Worm (Caenorhabditis elegans) whole organism, L2 larva: ENCODE measurements around the gene daf-1.

Experiments used
- C34F6.9 ChIP-seq: fragments of 150-350 bp; optimal IDR thresholded peaks from 2 replicates; lab custom pipeline; 2014; ENCODE audit warnings: missing biosample characterization, missing genetic modification characterization
- F13H6.1 ChIP-seq: sonication (generic microtip); optimal IDR thresholded peaks from 2 replicates; lab custom pipeline; 2016; ENCODE audit warnings: missing genetic modification characterization, missing compliant biosample characterization
- R02D3.7 ChIP-seq: fragments of 150-350 bp; optimal IDR thresholded peaks from 2 replicates; lab custom pipeline; 2014; ENCODE audit warnings: missing biosample characterization, missing genetic modification characterization
- ZK546.5 ChIP-seq: sonication (generic microtip); optimal IDR thresholded peaks from 2 replicates; lab custom pipeline; 2017; ENCODE audit warnings: missing biosample characterization, missing genetic modification characterization
- alr-1 ChIP-seq: fragments of 150-350 bp; optimal IDR thresholded peaks from 2 replicates; lab custom pipeline; 2014; ENCODE audit warnings: missing biosample characterization, missing genetic modification characterization
- aly-2 ChIP-seq: fragments of 150-350 bp; optimal IDR thresholded peaks from 2 replicates; lab custom pipeline; 2014; ENCODE audit warnings: missing biosample characterization, missing genetic modification characterization
- ceh-82 ChIP-seq: fragments of 150-350 bp; optimal IDR thresholded peaks from 2 replicates; lab custom pipeline; 2014; ENCODE audit warnings: missing biosample characterization, missing genetic modification characterization
- crh-2 ChIP-seq: sonication (generic microtip); optimal IDR thresholded peaks from 2 replicates; lab custom pipeline; 2017; ENCODE audit warnings: missing biosample characterization, missing genetic modification characterization
- egl-27 ChIP-seq: sonication (generic microtip); optimal IDR thresholded peaks from 3 replicates; lab custom pipeline; 2017; ENCODE audit warnings: missing biosample characterization, missing genetic modification reagents, missing genetic modification characterization
- elt-3 ChIP-seq: sonication (generic microtip); optimal IDR thresholded peaks from 2 replicates; lab custom pipeline; 2017; ENCODE audit warnings: missing biosample characterization, missing genetic modification characterization
- fos-1 ChIP-seq: fragments of 150-350 bp; optimal IDR thresholded peaks from 2 replicates; lab custom pipeline; 2014; ENCODE audit warnings: missing biosample characterization, missing genetic modification characterization
- gmeb-1 ChIP-seq: fragments of 150-350 bp; optimal IDR thresholded peaks from 2 replicates; lab custom pipeline; 2014; ENCODE audit warnings: missing biosample characterization, missing genetic modification characterization
- lin-11 ChIP-seq: fragments of 150-350 bp; sonication (generic microtip); optimal IDR thresholded peaks from 2 replicates; lab custom pipeline; 2014; ENCODE audit warnings: missing biosample characterization, missing genetic modification characterization, inconsistent platforms, mixed read lengths
- lin-13 ChIP-seq: fragments of 150-350 bp; optimal IDR thresholded peaks from 2 replicates; lab custom pipeline; 2014; ENCODE audit warnings: missing biosample characterization, missing genetic modification reagents, missing genetic modification characterization
- lin-39 ChIP-seq: fragments of 150-350 bp; optimal IDR thresholded peaks from 2 replicates; lab custom pipeline; 2014; ENCODE audit warnings: missing biosample characterization, missing genetic modification reagents, missing genetic modification characterization
- lsy-2 ChIP-seq, 2 experiments: fragments of 150-350 bp in 1 of 2; sonication (generic microtip) in 1 of 2; optimal IDR thresholded peaks; 2 replicates each; lab custom pipeline; 2014 to 2017; ENCODE audit warnings: missing biosample characterization in 2 of 2, missing genetic modification characterization in 2 of 2
- mab-5 ChIP-seq: fragments of 150-350 bp; optimal IDR thresholded peaks from 2 replicates; lab custom pipeline; 2014; ENCODE audit warnings: missing biosample characterization, missing genetic modification characterization
- mbf-1 ChIP-seq: sonication (generic microtip); optimal IDR thresholded peaks from 2 replicates; lab custom pipeline; 2017; ENCODE audit warnings: missing biosample characterization, missing genetic modification characterization
- mdl-1 ChIP-seq, 2 experiments: fragments of 150-350 bp in 1 of 2; sonication (generic microtip) in 1 of 2; optimal IDR thresholded peaks; 2 replicates each; lab custom pipeline; 2017; ENCODE audit warnings: missing biosample characterization in 2 of 2, missing genetic modification characterization in 2 of 2
- nhr-10 ChIP-seq: sonication (generic microtip); optimal IDR thresholded peaks from 2 replicates; lab custom pipeline; 2017; ENCODE audit warnings: missing biosample characterization, missing genetic modification characterization
- nhr-11 ChIP-seq: fragments of 150-350 bp; optimal IDR thresholded peaks from 2 replicates; lab custom pipeline; 2014; ENCODE audit warnings: missing biosample characterization, missing genetic modification characterization
- nhr-21 ChIP-seq: fragments of 150-350 bp; optimal IDR thresholded peaks from 2 replicates; lab custom pipeline; 2014; ENCODE audit warnings: missing biosample characterization, missing genetic modification characterization
- nhr-237 ChIP-seq: fragments of 150-350 bp; optimal IDR thresholded peaks from 2 replicates; lab custom pipeline; 2014; ENCODE audit warnings: missing biosample characterization, missing genetic modification characterization
- nhr-25 ChIP-seq: fragments of 150-350 bp; sonication (generic microtip); optimal IDR thresholded peaks from 3 replicates; lab custom pipeline; 2014; ENCODE audit warnings: missing biosample characterization, missing genetic modification characterization
- nhr-6 ChIP-seq: fragments of 150-350 bp; optimal IDR thresholded peaks from 2 replicates; lab custom pipeline; 2014; ENCODE audit warnings: missing biosample characterization, missing genetic modification characterization
- peb-1 ChIP-seq: fragments of 150-350 bp; optimal IDR thresholded peaks from 2 replicates; lab custom pipeline; 2014; ENCODE audit warnings: missing biosample characterization, missing genetic modification characterization
- sem-4 ChIP-seq: fragments of 150-350 bp; optimal IDR thresholded peaks from 2 replicates; lab custom pipeline; 2014; ENCODE audit warnings: missing biosample characterization, missing genetic modification reagents, missing genetic modification characterization
- skn-1 ChIP-seq: sonication (generic microtip); optimal IDR thresholded peaks from 2 replicates; lab custom pipeline; 2017; ENCODE audit warnings: missing biosample characterization, missing genetic modification characterization
- sma-3 ChIP-seq: sonication (generic microtip); optimal IDR thresholded peaks from 2 replicates; lab custom pipeline; 2016; ENCODE audit warnings: missing genetic modification reagents, missing genetic modification characterization, missing compliant biosample characterization
- sma-9 ChIP-seq, 2 experiments: fragments of 150-350 bp in 1 of 2; sonication (generic microtip) in 1 of 2; optimal IDR thresholded peaks; 2 replicates each; lab custom pipeline; 2014 to 2016; ENCODE audit warnings: missing genetic modification characterization in 2 of 2, mild to moderate bottlenecking in 1 of 2, missing biosample characterization in 1 of 2, missing compliant biosample characterization in 1 of 2, missing genetic modification reagents in 1 of 2, moderate library complexity in 1 of 2
- snpc-4 ChIP-seq: fragments of 150-350 bp; optimal IDR thresholded peaks from 2 replicates; lab custom pipeline; 2014; ENCODE audit warnings: missing biosample characterization, missing genetic modification characterization
- unc-39 ChIP-seq: fragments of 150-350 bp; optimal IDR thresholded peaks from 2 replicates; lab custom pipeline; 2014; ENCODE audit warnings: missing biosample characterization, missing genetic modification characterization
- unc-55 ChIP-seq: fragments of 150-350 bp; sonication (generic microtip); optimal IDR thresholded peaks from 3 replicates; lab custom pipeline; 2014; ENCODE audit warnings: missing biosample characterization, missing genetic modification reagents, missing genetic modification characterization
- unc-62 ChIP-seq: fragments of 150-350 bp; optimal IDR thresholded peaks from 2 replicates; lab custom pipeline; 2014; ENCODE audit warnings: missing biosample characterization, missing genetic modification reagents, missing genetic modification characterization
- ztf-1 ChIP-seq: fragments of 200-800 bp; sonication (Bioruptor generic); conservative IDR thresholded peaks from 2 replicates; pipeline ENCODE4 v1.3.6; 2022; ENCODE audit warnings: missing genetic modification characterization, missing compliant biosample characterization
- ztf-11 ChIP-seq: sonication (generic microtip); optimal IDR thresholded peaks from 2 replicates; lab custom pipeline; 2017; ENCODE audit warnings: missing biosample characterization, missing genetic modification characterization
- ztf-4 ChIP-seq: fragments of 150-350 bp; optimal IDR thresholded peaks from 2 replicates; lab custom pipeline; 2014; ENCODE audit warnings: missing biosample characterization, missing genetic modification characterization

The daf-1 gene

DNA sequence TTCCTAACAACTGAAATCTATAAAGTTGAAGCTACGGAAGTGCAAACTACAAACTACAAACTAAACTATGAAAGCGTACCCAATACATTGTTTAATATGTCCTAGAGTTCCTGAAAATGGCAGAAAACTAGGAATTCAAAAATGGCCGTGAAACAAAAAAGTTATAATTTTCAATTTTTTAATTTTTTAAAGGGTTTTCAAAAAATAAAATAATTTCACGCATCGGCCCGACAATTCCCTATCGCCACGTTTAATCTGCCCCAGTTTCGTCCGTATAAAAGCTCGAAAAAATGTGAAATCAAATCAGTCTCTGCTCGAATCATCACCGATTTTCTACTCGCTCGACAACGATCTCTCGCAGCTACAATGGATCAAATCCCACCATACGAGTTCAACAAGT, 26.4 kb downstream of the daf-1 start, which contains the start of gene Y38C1AA.7:
TSS of gene Y38C1AA.7 (plus strand) at position 301 of the 400 bp plus-strand sequence.
- TF ChIP-seq sma-9 (GFP tag; optimal IDR thresholded peaks at IDR 0.05; lab: Kevin White, UChicago): no peak
- no peak for TF ChIP-seq sma-9 (tag; optimal IDR thresholded peaks at IDR 0.05; lab: Kevin White, UChicago)
- no peak for TF ChIP-seq unc-62 (GFP tag; lab: Kevin White, UChicago)
- TF ChIP-seq unc-55: no peak
- no peak for TF ChIP-seq egl-27
- TF ChIP-seq, all 48 proteins: peak for 0

DNA sequence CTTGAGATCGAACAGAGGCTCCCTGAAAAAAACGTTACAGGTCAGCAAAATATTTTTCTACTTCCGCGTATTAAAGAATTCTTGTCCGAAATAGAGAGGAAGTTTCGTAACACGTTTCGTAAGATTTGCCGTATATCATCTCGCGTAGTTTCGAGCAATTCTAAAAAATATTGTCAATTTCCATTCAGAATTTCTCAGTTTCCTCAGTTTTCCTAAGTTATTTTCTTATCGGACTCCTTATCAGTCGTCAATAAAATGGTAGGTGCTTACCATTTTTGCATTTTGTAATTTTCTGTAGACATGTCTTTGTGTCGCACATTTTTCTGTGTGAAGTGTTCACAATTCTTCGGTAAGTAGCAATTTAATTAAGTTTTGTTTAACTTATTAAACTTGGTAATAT, 27.6 kb downstream of the daf-1 start, which contains the start of gene Y38C1AA.19:
TSS of gene Y38C1AA.19 (plus strand) at position 301 of the 400 bp plus-strand sequence.
- no peak for TF ChIP-seq nhr-10
- TF ChIP-seq unc-39: no peak
- no peak for TF ChIP-seq lsy-2 (tag; optimal IDR thresholded peaks at IDR 0.05; lab: Kevin White, UChicago)
- no peak for TF ChIP-seq R02D3.7 (tag; lab: Kevin White, UChicago)
- no peak for TF ChIP-seq skn-1 (tag; lab: Kevin White, UChicago)
- no peak for TF ChIP-seq nhr-6 (tag; lab: Kevin White, UChicago)
- no peak for TF ChIP-seq ztf-11 (tag; lab: Kevin White, UChicago)
- no peak for TF ChIP-seq unc-55
- TF ChIP-seq nhr-25: no peak
- TF ChIP-seq ceh-82: no peak

DNA sequence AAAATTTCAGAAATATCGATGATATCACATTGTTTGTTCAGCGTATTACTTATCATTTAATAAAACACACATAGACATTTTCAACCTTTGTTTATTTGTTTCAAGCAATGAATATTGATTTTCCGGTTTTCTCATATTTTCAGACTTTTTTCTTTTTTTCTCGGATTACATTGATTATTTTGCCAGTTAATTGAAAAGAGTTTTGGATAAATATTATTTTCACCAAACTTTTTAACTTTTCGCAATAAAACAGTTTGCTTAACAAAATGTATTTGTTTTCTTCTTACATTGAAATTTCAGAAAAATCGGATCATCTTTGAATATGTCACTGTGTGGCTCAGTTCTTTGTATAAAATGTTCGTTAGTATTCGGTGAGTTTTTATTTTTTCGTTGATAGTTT, 30.3 kb downstream of the daf-1 start, which contains the start of gene Y38C1AA.6:
TSS of gene Y38C1AA.6 (plus strand) at position 301 of the 400 bp plus-strand sequence.
- TF ChIP-seq fos-1 (tag; lab: Kevin White, UChicago): peak; percentile 22
- no peak for TF ChIP-seq F13H6.1

DNA sequence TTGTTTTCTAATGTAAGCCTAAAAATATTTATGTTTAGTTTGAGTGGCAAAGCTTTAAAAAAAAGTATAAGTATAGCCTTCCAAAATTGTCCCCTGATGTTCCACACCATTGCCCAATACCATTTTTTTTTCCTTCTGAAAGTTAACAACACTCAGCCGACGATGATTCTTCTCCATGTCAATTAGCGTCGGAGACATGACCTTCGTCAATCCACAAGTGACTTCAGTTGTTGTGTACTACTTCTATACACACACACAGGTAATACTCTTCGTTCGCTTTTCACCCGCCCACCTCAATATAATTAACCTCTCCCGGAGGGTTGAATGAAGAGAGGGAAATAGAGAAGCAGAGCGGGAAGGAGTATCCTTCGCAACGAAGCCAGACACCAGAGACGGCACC, 32.6 kb downstream of the daf-1 start, which contains the start of gene cutl-24:
TSS of gene cutl-24 (plus strand) at position 301 of the 400 bp plus-strand sequence.
- TF ChIP-seq peb-1 (tag; lab: Kevin White, UChicago) (no peak), lin-39 (no peak), aly-2 (no peak), alr-1 (no peak), elt-3 (tag; lab: Kevin White, UChicago) (no peak), lin-11 (tag; lab: Kevin White, UChicago) (no peak), nhr-10 (no peak), unc-62 (GFP tag; lab: Kevin White, UChicago) (no peak), mab-5 (tag; lab: Kevin White, UChicago) (no peak), nhr-11 (no peak), unc-39 (no peak), ZK546.5 (tag; lab: Kevin White, UChicago) (no peak), sem-4 (tag; lab: Kevin White, UChicago) (no peak), lin-13 (no peak), gmeb-1 (tag; lab: Kevin White, UChicago) (no peak), mbf-1 (tag; lab: Kevin White, UChicago) (no peak)

DNA sequence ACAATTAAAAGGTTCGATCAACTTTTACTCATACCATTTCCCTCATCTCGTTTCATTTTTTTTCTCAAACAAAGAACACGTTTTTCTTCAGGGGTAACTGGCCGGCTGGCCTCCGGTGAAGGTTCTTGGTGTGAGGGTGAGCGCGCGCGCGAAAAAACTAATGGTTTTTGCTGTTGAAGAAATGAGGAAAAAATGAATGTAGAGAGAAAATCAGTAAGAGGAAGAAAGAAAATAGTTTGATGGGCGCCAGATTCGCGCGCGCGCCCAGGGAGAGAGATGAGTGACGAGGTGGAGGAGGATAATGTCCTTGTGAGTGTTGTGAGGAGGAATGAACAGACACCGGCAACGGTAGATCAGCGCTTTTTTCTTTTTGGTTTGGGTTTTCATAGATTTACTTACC, 38.8 kb downstream of the daf-1 start:
- TF ChIP-seq nhr-237 (tag; lab: Kevin White, UChicago): no peak
- TF ChIP-seq nhr-25: peak; percentile 20
- TF ChIP-seq, all 48 proteins: peak for 1

DNA sequence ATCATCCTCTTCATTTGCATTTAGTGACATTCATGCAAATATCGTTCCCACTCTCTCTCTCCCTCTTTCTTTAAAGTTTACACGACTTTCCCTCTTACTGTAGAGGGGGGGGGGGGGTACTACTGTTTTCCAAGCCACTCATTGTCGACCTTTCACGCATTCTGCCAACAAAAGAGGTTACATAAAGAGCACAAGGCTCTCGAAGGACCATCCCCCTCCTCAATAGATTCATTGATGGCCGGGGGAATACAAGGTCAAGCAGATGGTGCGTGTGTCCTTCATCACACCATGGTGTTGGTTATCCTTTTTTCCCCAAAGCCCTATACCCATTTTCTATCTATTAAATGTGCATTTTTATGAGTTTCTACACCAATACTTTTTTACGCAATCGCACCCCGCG, 40.8 kb downstream of the daf-1 start:
- no peak for TF ChIP-seq lsy-2 (tag; optimal IDR thresholded peaks at IDR 0.05; lab: Kevin White, UChicago)
- TF ChIP-seq, all 48 proteins: peak for 0

DNA sequence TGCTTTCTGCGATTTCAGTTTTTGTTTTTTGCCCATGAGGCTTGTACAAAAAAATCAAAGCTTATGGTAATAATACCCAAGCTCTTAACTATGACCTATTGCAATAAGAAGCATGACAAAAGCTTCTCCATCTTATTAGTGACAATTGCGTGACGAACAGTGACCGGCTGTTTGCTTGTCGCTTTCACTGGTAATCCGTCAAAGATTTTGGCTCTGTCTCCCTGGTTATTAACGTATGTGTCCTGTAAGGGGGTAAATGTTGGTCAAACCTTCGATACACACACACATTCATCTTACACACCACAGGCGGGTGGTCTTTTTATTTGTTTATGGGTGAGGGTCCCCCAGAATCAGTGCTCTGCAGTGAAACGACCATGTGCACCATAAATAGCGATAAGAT, 41.9 kb downstream of the daf-1 start:
- TF ChIP-seq ztf-4 (tag; lab: Kevin White, UChicago): no peak
- TF ChIP-seq snpc-4 (tag; lab: Kevin White, UChicago): no peak
- TF ChIP-seq crh-2 (tag; lab: Kevin White, UChicago): no peak
- no peak for TF ChIP-seq C34F6.9 (tag; lab: Kevin White, UChicago)
- TF ChIP-seq nhr-10: no peak
- no peak for TF ChIP-seq aly-2
- no peak for TF ChIP-seq sma-9 (GFP tag; optimal IDR thresholded peaks at IDR 0.05; lab: Kevin White, UChicago)
- TF ChIP-seq sma-9 (tag; optimal IDR thresholded peaks at IDR 0.05; lab: Kevin White, UChicago): no peak
- no peak for TF ChIP-seq egl-27
- no peak for TF ChIP-seq unc-55
- no peak for TF ChIP-seq lin-11 (tag; lab: Kevin White, UChicago)
- TF ChIP-seq lsy-2 (tag; optimal IDR thresholded peaks at IDR 0.05; lab: Kevin White, UChicago): no peak
- no peak for TF ChIP-seq nhr-21 (tag; lab: Kevin White, UChicago)
- no peak for TF ChIP-seq sem-4 (tag; lab: Kevin White, UChicago)
- TF ChIP-seq sma-3 (GFP tag; lab: Kevin White, UChicago): no peak
- TF ChIP-seq fos-1 (tag; lab: Kevin White, UChicago): no peak
- no peak for TF ChIP-seq mdl-1 (tag; optimal IDR thresholded peaks at IDR 0.05; lab: Kevin White, UChicago)
- TF ChIP-seq ztf-1: no peak
